Fruit fly (Drosophila melanogaster): Measurements from ENCODE around the gene CG42450.

Gene CG42450

DNA sequence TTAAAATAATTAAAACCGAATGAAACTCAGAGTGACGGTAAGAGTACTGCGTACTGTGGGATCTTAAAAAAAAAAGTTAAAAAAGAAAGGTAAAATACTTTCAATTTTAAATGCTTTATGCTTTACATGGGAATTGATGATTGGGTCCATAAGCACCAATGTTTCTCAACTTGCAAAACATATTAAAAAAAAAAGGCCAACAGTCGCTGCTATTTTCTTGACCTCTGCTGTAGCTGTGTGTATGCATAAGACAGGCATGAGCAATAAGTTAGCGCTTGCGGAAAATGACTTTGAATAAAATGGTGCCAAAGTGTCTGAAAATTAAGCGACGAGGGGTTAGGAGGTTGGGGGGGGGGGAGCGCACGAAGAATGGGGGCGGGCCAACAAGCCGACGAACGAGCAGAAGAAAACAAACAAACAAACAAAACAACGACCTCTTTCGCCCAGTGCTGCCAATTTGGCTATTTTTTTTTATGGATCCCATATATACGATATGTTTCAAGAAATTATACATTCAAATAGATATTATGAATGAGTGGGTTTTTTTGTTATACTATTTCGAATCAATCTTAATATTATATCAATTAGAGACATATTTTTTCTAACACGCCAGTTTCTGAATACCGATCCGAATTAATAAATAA lies 56.5 kb downstream of the CG42450 start (continued):
- TF ChIP-seq CG7745 (tag; optimal IDR thresholded peaks at IDR 0.05) (no peak), cad (GFP tag; optimal IDR thresholded peaks at IDR 0.05) (no peak), pho (GFP tag; optimal IDR thresholded peaks at IDR 0.05) (no peak), Trl (optimal IDR thresholded peaks at IDR 0.05) (no peak), Trl (GFP tag; optimal IDR thresholded peaks at IDR 0.05) (peak; percentile 37), CG8388 (GFP tag; optimal IDR thresholded peaks at IDR 0.05) (peak; percentile 14), CHES-1-like (GFP tag; optimal IDR thresholded peaks at IDR 0.05) (no peak), jing (GFP tag; optimal IDR thresholded peaks at IDR 0.05) (no peak), Asciz (GFP tag; optimal IDR thresholded peaks at IDR 0.05) (peak; percentile 22), lab (GFP tag; optimal IDR thresholded peaks at IDR 0.05) (peak; percentile 72), CG11723 (GFP tag; optimal IDR thresholded peaks at IDR 0.05) (no peak), row (GFP tag; IDR thresholded peaks at IDR 0.05) (peak; percentile 65), Drgx (GFP tag; IDR thresholded peaks at IDR 0.05) (peak; percentile 67), sug (tag; optimal IDR thresholded peaks at IDR 0.05) (no peak), amos (GFP tag; IDR thresholded peaks at IDR 0.05; ENCODE audit: partially characterized antibody) (no peak), CG7928 (GFP tag; optimal IDR thresholded peaks at IDR 0.05) (no peak), CG1233 (GFP tag; optimal IDR thresholded peaks at IDR 0.05) (peak; percentile 33), org-1 (GFP tag; optimal IDR thresholded peaks at IDR 0.05) (peak; percentile 3), CG2678 (tag; optimal IDR thresholded peaks at IDR 0.05) (peak; percentile 64), CG13624 (GFP tag; optimal IDR thresholded peaks at IDR 0.05) (peak; percentile 41), Fer2 (tag; optimal IDR thresholded peaks at IDR 0.05) (no peak), CG8359 (GFP tag; optimal IDR thresholded peaks at IDR 0.05; ENCODE audit: borderline replicate concordance) (no peak), tap (tag; optimal IDR thresholded peaks at IDR 0.05) (no peak), z (GFP tag; IDR thresholded peaks at IDR 0.05) (no peak), lola (GFP tag; optimal IDR thresholded peaks at IDR 0.05) (no peak), sens-2 (GFP tag; IDR thresholded peaks at IDR 0.05) (no peak; the same call in 1 of the 2 replicates), sna (GFP tag; IDR thresholded peaks at IDR 0.05; ENCODE audit: partially characterized antibody) (no peak), CG1832 (GFP tag; optimal IDR thresholded peaks at IDR 0.05) (no peak), CG10274 (GFP tag; optimal IDR thresholded peaks at IDR 0.05) (no peak), CG14667 (GFP tag; IDR thresholded peaks at IDR 0.05) (peak; percentile 66), CG7963 (GFP tag; IDR thresholded peaks at IDR 0.05; ENCODE audit: partially characterized antibody) (no peak), sqz (GFP tag; optimal IDR thresholded peaks at IDR 0.05) (peak; percentile 23), Meics (GFP tag; optimal IDR thresholded peaks at IDR 0.05) (peak; percentile 51), Dfd (GFP tag; optimal IDR thresholded peaks at IDR 0.05) (no peak), CG8290 (GFP tag; optimal IDR thresholded peaks at IDR 0.05) (no peak), CG8290 (tag; optimal IDR thresholded peaks at IDR 0.05) (no peak), ATbp (GFP tag; optimal IDR thresholded peaks at IDR 0.05) (peak; percentile 6), ERR (GFP tag; optimal IDR thresholded peaks at IDR 0.05) (no peak), ro (GFP tag; IDR thresholded peaks at IDR 0.05) (no peak), so (GFP tag; IDR thresholded peaks at IDR 0.05) (0 out of 3 replicates have a peak, but pooled peaks have one; percentile 39), CG13424 (tag; optimal IDR thresholded peaks at IDR 0.05) (peak; percentile 44), lilli (GFP tag; optimal IDR thresholded peaks at IDR 0.05) (peak; percentile 47), HLH3B (GFP tag; IDR thresholded peaks at IDR 0.05) (peak; percentile 54), CG4617 (GFP tag; optimal IDR thresholded peaks at IDR 0.05; ENCODE audit: borderline replicate concordance) (no peak), CG31365 (tag; optimal IDR thresholded peaks at IDR 0.05) (no peak), CG3281 (GFP tag; optimal IDR thresholded peaks at IDR 0.05) (peak; percentile 51), CG34376 (GFP tag; optimal IDR thresholded peaks at IDR 0.05) (no peak), NC2α (GFP tag; optimal IDR thresholded peaks at IDR 0.05) (no peak), Sry-δ (GFP tag; optimal IDR thresholded peaks at IDR 0.05) (no peak), CG32532 (GFP tag; IDR thresholded peaks at IDR 0.05) (peak; percentile 71)
